Fruit fly (Drosophila melanogaster): ENCODE data around the gene Srx.
A peak's percentile ranks its signal among the peaks of the same experiment; 100 is the strongest.

Gene Srx

DNA sequence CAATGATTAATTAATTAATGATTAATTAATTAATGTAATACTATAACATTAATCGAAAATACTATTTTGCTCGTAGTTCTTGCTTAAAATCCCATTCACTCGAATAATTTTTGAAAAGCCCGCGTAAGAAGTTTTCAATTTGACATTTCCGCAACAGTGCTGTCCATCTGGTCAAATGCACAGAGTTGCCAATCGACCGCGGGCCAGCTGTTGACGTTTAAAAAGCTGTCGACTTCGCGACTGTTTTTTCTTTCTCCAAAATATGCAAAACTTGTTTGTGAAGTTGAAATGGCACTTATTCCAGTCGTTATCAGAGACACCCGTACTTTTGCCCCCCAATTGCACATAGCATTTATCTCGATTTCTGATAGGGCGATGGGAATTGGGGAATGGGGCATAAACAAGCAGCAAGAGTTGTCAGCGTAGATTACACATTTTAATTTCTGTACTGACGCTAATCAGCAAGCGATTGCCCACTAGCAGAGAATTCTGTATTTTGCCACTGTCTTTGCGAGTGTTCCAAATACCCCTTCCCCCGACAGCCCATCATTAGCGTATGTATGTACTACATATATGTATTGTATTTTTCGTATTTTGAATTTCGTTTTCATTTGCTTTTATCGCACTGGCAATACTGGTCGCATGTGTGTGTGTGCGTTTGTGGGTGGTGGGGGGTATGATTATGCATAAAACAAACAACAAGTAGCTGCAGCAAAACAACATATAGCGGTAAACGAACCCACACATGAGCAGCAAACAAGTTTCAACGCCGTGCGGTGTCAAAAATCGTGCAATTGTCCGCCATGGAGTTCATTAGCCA, at the start of gene Srx:
Srx (plus strand) TSS at position 517 of the 820 bp plus-strand sequence.
- TF ChIP-seq Pif1A (GFP tag; optimal IDR thresholded peaks at IDR 0.05) (no peak), Ets98B (GFP tag; IDR thresholded peaks at IDR 0.05) (peak; percentile 37; the same call in 1 of the 2 replicates), CG8159 (tag; optimal IDR thresholded peaks at IDR 0.05) (peak; percentile 20), EcR (GFP tag; optimal IDR thresholded peaks at IDR 0.05) (peak; percentile 56), CG4496 (GFP tag; IDR thresholded peaks at IDR 0.05) (peak; percentile 65; the same call in 1 of the 3 replicates), CG9948 (tag; optimal IDR thresholded peaks at IDR 0.05) (peak; percentile 1), CG32121 (GFP tag; IDR thresholded peaks at IDR 0.05) (peak; percentile 35; the same call in 1 of the 2 replicates), CG12605 (GFP tag; IDR thresholded peaks at IDR 0.05) (no peak), fd96Ca (GFP tag; IDR thresholded peaks at IDR 0.05) (peak; percentile 36; the same call in 1 of the 3 replicates), CG15710 (tag; optimal IDR thresholded peaks at IDR 0.05) (peak; percentile 23), CG17806 (tag; optimal IDR thresholded peaks at IDR 0.05) (no peak), CG8301 (tag; optimal IDR thresholded peaks at IDR 0.05) (no peak), CG34367 (tag; optimal IDR thresholded peaks at IDR 0.05) (peak; percentile 1)

DNA sequence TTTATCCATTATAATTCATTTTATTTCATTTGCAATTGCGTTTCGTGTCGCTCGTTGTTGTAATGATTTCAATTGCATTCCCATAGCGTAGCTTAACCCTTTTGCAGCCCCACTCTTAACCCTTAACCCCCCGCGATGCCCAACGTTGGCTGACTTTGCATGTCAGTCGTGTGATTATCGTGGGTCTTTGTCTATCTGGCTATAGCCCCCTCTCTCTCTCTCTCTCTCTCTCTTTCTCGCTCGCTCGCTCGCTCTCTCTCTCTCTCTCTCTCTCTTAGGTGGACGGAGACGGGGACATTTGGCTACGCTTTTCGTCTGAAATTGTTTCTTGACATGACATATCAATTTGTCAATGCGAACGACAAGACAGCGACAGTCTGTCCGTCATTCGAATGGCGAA, 44.6 kb upstream of the Srx start:
- no peak for TF ChIP-seq D1 (tag; optimal IDR thresholded peaks at IDR 0.05)
- no peak for TF ChIP-seq CG12605 (GFP tag; IDR thresholded peaks at IDR 0.05)
- TF ChIP-seq fd96Ca (GFP tag; IDR thresholded peaks at IDR 0.05), result no peak
- no peak for TF ChIP-seq Pif1A (GFP tag; optimal IDR thresholded peaks at IDR 0.05)
- no peak for TF ChIP-seq CG8301 (tag; optimal IDR thresholded peaks at IDR 0.05)
- no peak for TF ChIP-seq CG13204 (GFP tag; optimal IDR thresholded peaks at IDR 0.05)
- no peak for TF ChIP-seq EcR (GFP tag; optimal IDR thresholded peaks at IDR 0.05)

DNA sequence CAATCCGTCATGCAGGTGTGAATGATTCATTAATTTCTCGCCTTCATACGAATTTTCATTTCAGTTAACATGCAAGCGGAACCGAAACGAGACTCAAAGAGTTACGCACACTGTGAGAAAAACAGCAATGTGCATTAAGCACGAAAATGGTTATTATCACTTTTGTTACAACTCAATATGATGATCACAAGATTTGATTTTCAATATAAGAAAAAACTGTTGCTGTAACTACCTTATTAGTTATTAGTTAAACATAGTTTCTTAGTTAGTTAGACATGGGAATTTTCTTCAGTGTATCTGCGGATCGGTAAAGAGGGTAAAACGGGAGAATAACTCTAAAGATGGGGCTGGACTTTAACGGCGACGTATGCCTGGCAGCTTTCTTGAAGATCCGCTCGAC, 42.0 kb upstream of the Srx start:
- TF ChIP-seq fd96Ca (GFP tag; IDR thresholded peaks at IDR 0.05), result no peak
- no peak for TF ChIP-seq gl (tag; optimal IDR thresholded peaks at IDR 0.05)
- TF ChIP-seq CG13204 (GFP tag; optimal IDR thresholded peaks at IDR 0.05), result no peak
- TF ChIP-seq D1 (tag; optimal IDR thresholded peaks at IDR 0.05), result peak; percentile 4
- TF ChIP-seq CG10348 (GFP tag; IDR thresholded peaks at IDR 0.05), result no peak
- TF ChIP-seq CG12605 (GFP tag; IDR thresholded peaks at IDR 0.05), result no peak
- TF ChIP-seq CG14655 (GFP tag; optimal IDR thresholded peaks at IDR 0.05), result no peak
- TF ChIP-seq CG32121 (GFP tag; IDR thresholded peaks at IDR 0.05), result no peak
- TF ChIP-seq CG17806 (tag; optimal IDR thresholded peaks at IDR 0.05), result peak; percentile 50
- TF ChIP-seq CG8159 (tag; optimal IDR thresholded peaks at IDR 0.05), result peak; percentile 65
- TF ChIP-seq CG34367 (tag; optimal IDR thresholded peaks at IDR 0.05), result peak; percentile 46
- TF ChIP-seq EcR (GFP tag; optimal IDR thresholded peaks at IDR 0.05), result no peak
- TF ChIP-seq Snoo (tag; optimal IDR thresholded peaks at IDR 0.05), result peak; percentile 34
- peak; percentile 46 for TF ChIP-seq CG15710 (tag; optimal IDR thresholded peaks at IDR 0.05)
- peak; percentile 1 for TF ChIP-seq CG8301 (tag; optimal IDR thresholded peaks at IDR 0.05)
- no peak for TF ChIP-seq Ets98B (GFP tag; IDR thresholded peaks at IDR 0.05)
- no peak for TF ChIP-seq CG4496 (GFP tag; IDR thresholded peaks at IDR 0.05)
- peak; percentile 43 for TF ChIP-seq CG9948 (tag; optimal IDR thresholded peaks at IDR 0.05)
- peak; percentile 15 for TF ChIP-seq Pif1A (GFP tag; optimal IDR thresholded peaks at IDR 0.05)
- no peak for TF ChIP-seq Pif1B (GFP tag; optimal IDR thresholded peaks at IDR 0.05)
- no peak for TF ChIP-seq rn (GFP tag; IDR thresholded peaks at IDR 0.05)

DNA sequence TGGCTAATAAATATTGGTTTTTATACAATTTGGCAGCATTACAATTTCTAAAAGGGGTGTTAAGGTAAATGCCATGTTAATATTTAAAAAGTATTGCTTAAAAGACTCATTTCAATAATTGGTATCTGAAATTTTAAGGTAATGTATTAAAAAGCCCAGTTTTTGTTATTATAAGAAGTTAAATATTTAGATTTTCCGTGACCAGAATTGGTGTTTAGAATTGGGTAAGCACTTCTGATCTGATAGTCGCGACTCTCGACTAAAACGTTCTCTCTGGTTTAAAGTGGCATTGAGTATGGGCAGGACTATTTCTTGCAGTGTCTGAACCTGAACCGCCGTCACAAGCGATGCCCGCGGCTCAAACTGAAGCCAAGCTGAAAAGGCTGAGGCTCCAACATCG, 40.3 kb upstream of the Srx start:
- TF ChIP-seq Snoo (tag; optimal IDR thresholded peaks at IDR 0.05) (peak; percentile 27), gl (tag; optimal IDR thresholded peaks at IDR 0.05) (no peak), CG32121 (GFP tag; IDR thresholded peaks at IDR 0.05) (no peak), CG8301 (tag; optimal IDR thresholded peaks at IDR 0.05) (peak; percentile 9), CG8159 (tag; optimal IDR thresholded peaks at IDR 0.05) (peak; percentile 53), CG17806 (tag; optimal IDR thresholded peaks at IDR 0.05) (peak; percentile 26), CG15710 (tag; optimal IDR thresholded peaks at IDR 0.05) (peak; percentile 37), CG34367 (tag; optimal IDR thresholded peaks at IDR 0.05) (peak; percentile 1), D1 (tag; optimal IDR thresholded peaks at IDR 0.05) (no peak), CG14655 (GFP tag; optimal IDR thresholded peaks at IDR 0.05) (no peak), CG9948 (tag; optimal IDR thresholded peaks at IDR 0.05) (peak; percentile 36), Ets98B (GFP tag; IDR thresholded peaks at IDR 0.05) (no peak), Pif1B (GFP tag; optimal IDR thresholded peaks at IDR 0.05) (no peak), fd96Ca (GFP tag; IDR thresholded peaks at IDR 0.05) (no peak)

DNA sequence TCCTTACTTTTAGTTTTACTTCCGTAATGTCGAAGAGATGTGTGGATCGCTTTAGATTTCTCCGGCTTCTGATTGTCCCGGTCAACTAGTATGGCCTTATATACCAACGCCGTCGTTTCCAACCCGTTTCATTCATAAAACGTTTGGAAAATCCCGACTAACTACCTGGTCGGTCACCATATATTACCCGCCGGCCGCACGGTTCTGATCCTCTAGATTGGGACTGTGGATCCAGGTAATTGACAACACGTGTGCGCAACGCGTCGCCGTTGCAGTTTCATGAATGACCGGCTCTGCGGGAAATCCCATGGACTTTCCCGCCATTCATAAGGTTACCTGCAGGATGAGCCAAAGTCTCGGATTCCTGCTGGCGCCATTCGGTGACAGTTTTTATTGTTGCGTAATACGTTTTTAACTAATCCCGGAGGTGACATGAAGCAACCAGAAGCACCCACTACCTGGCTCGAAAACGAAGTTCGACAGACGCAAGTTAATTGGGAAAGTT, 37.1 kb upstream of the Srx start, which contains the start of gene CG12986:
CG12986 (minus strand) TSS at position 51 of the 505 bp plus-strand sequence.
- TF ChIP-seq rn (GFP tag; IDR thresholded peaks at IDR 0.05) (no peak), CG13204 (GFP tag; optimal IDR thresholded peaks at IDR 0.05) (no peak), CG4496 (GFP tag; IDR thresholded peaks at IDR 0.05) (no peak), CG34367 (tag; optimal IDR thresholded peaks at IDR 0.05) (no peak), CG32121 (GFP tag; IDR thresholded peaks at IDR 0.05) (no peak), CG17806 (tag; optimal IDR thresholded peaks at IDR 0.05) (no peak), CG14655 (GFP tag; optimal IDR thresholded peaks at IDR 0.05) (no peak), Snoo (tag; optimal IDR thresholded peaks at IDR 0.05) (no peak), CG9948 (tag; optimal IDR thresholded peaks at IDR 0.05) (no peak), gl (tag; optimal IDR thresholded peaks at IDR 0.05) (no peak), Ets98B (GFP tag; IDR thresholded peaks at IDR 0.05) (no peak), CG8301 (tag; optimal IDR thresholded peaks at IDR 0.05) (no peak)

Data from whole organism, pupa.